Fruit fly (Drosophila melanogaster) whole organism, embryonic: ENCODE data around the gene CG32075.

ENCODE experiments used
- Awh ChIP-seq: fragments of 200-800 bp; sonication (Bioruptor generic); IDR thresholded peaks from 2 replicates; pipeline ENCODE4, ENCODE4 v1.3.6; 2022; ENCODE audit warnings: missing biosample characterization, missing genetic modification characterization
- BEAF-32 ChIP-seq: fragments of 200-800 bp; sonication (Bioruptor generic); optimal IDR thresholded peaks from 3 replicates; lab custom pipeline; 2017; ENCODE audit warnings: missing biosample characterization, missing genetic modification characterization, mild to moderate bottlenecking, moderate library complexity, missing genetic modification reagents
- CG10366 ChIP-seq: fragments of 200-800 bp; sonication (Bioruptor generic); IDR thresholded peaks from 2 replicates; pipeline ENCODE4 v1.3.6; 2022; ENCODE audit warnings: missing biosample characterization, missing genetic modification characterization
- CG11456 ChIP-seq: fragments of 200-800 bp; sonication (Bioruptor generic); IDR thresholded peaks from 3 replicates; pipeline ENCODE4 v1.3.6; 2022; ENCODE audit warnings: missing biosample characterization, missing genetic modification characterization
- CG11695 ChIP-seq: fragments of 200-800 bp; sonication (Bioruptor generic); IDR thresholded peaks from 3 replicates; pipeline ENCODE4 v1.3.6; 2022; ENCODE audit warnings: missing biosample characterization, missing genetic modification characterization
- CG13123 ChIP-seq: fragments of 200-800 bp; sonication (Bioruptor generic); optimal IDR thresholded peaks from 2 replicates; lab custom pipeline; 2016; ENCODE audit warnings: missing biosample characterization, missing genetic modification characterization
- CG13894 ChIP-seq: fragments of 200-800 bp; sonication (Bioruptor generic); optimal IDR thresholded peaks from 3 replicates; lab custom pipeline; 2018; ENCODE audit warnings: missing biosample characterization, mild to moderate bottlenecking, missing genetic modification characterization, moderate library complexity
- CG14014 ChIP-seq: fragments of 200-800 bp; sonication (Bioruptor generic); IDR thresholded peaks from 2 replicates; pipeline ENCODE4 v1.3.6; 2022; ENCODE audit warnings: missing biosample characterization, missing genetic modification characterization
- CG14710 ChIP-seq: fragments of 200-800 bp; sonication (Bioruptor generic); optimal IDR thresholded peaks from 3 replicates; lab custom pipeline; 2019; ENCODE audit warnings: missing biosample characterization, mild to moderate bottlenecking, missing genetic modification characterization, moderate library complexity
- CG1529 ChIP-seq: fragments of 200-800 bp; sonication (Bioruptor generic); optimal IDR thresholded peaks from 3 replicates; lab custom pipeline; 2018; ENCODE audit warnings: missing biosample characterization, missing genetic modification characterization
- CG17385 ChIP-seq: fragments of 200-800 bp; sonication (Bioruptor generic); optimal IDR thresholded peaks from 3 replicates; lab custom pipeline; 2018; ENCODE audit warnings: missing biosample characterization, mild to moderate bottlenecking, missing genetic modification characterization
- CG18599 ChIP-seq: fragments of 200-800 bp; sonication (Bioruptor generic); optimal IDR thresholded peaks from 3 replicates; lab custom pipeline; 2017; ENCODE audit warnings: missing biosample characterization, missing genetic modification characterization, mild to moderate bottlenecking, moderate library complexity, missing genetic modification reagents
- CG18764 ChIP-seq: fragments of 200-800 bp; sonication (Bioruptor generic); optimal IDR thresholded peaks from 3 replicates; lab custom pipeline; 2016; ENCODE audit warnings: missing biosample characterization, missing genetic modification characterization
- CG3163 ChIP-seq: fragments of 200-800 bp; sonication (Bioruptor generic); optimal IDR thresholded peaks from 3 replicates; lab custom pipeline; 2016; ENCODE audit warnings: missing biosample characterization, missing genetic modification characterization
- CG33557 ChIP-seq: fragments of 200-800 bp; sonication (Bioruptor generic); optimal IDR thresholded peaks from 2 replicates; lab custom pipeline; 2019; ENCODE audit warnings: missing biosample characterization, mild to moderate bottlenecking, missing genetic modification characterization, moderate library complexity
- CG34224 ChIP-seq: fragments of 200-800 bp; sonication (Bioruptor generic); IDR thresholded peaks from 3 replicates; pipeline ENCODE4 v1.3.6; 2022; ENCODE audit warnings: missing biosample characterization, missing genetic modification characterization; ENCODE audit not compliant: partially characterized antibody
- CG4360 ChIP-seq: fragments of 200-800 bp; sonication (Bioruptor generic); IDR thresholded peaks from 2 replicates; pipeline ENCODE4 v1.3.6; 2022; ENCODE audit warnings: missing biosample characterization, missing genetic modification characterization
- CG7556 ChIP-seq: fragments of 200-800 bp; sonication (Bioruptor generic); optimal IDR thresholded peaks from 2 replicates; lab custom pipeline; 2017; ENCODE audit warnings: missing biosample characterization, mild to moderate bottlenecking, missing genetic modification characterization
- CG7786 ChIP-seq: fragments of 200-800 bp; sonication (Bioruptor generic); optimal IDR thresholded peaks from 2 replicates; lab custom pipeline; 2016; ENCODE audit warnings: missing biosample characterization, missing genetic modification characterization
- CG8089 ChIP-seq: fragments of 200-800 bp; sonication (Bioruptor generic); optimal IDR thresholded peaks from 3 replicates; lab custom pipeline; 2016; ENCODE audit warnings: missing biosample characterization, missing genetic modification characterization
- CG8281 ChIP-seq: fragments of 200-800 bp; sonication (Bioruptor generic); optimal IDR thresholded peaks from 2 replicates; lab custom pipeline; 2018; ENCODE audit warnings: missing biosample characterization, mild to moderate bottlenecking, missing genetic modification characterization, moderate library complexity
- CHES-1-like ChIP-seq: fragments of 200-800 bp; sonication (Bioruptor generic); optimal IDR thresholded peaks from 2 replicates; lab custom pipeline; 2016; ENCODE audit warnings: missing biosample characterization, missing genetic modification characterization
- D ChIP-seq, 2 experiments: fragments of 200-800 bp in 1 of 2; fragments of >200 bp in 1 of 2; sonication (Bioruptor generic) in 1 of 2; optimal IDR thresholded peaks; 2 replicates in 1 of 2; 3 replicates in 1 of 2; lab custom pipeline; 2017; ENCODE audit warnings: mild to moderate bottlenecking in 1 of 2, missing biosample characterization in 1 of 2, missing genetic modification characterization in 1 of 2, missing genetic modification reagents in 1 of 2
- Dad ChIP-seq: fragments of 200-800 bp; sonication (Bioruptor generic); optimal IDR thresholded peaks from 3 replicates; lab custom pipeline; 2016; ENCODE audit warnings: missing biosample characterization, missing genetic modification characterization
- Dp ChIP-seq: fragments of 200-800 bp; sonication (Bioruptor generic); optimal IDR thresholded peaks from 2 replicates; lab custom pipeline; 2018; ENCODE audit warnings: missing biosample characterization, mild to moderate bottlenecking, missing genetic modification characterization, moderate library complexity
- Drgx ChIP-seq: fragments of 200-800 bp; sonication (Bioruptor generic); IDR thresholded peaks from 2 replicates; pipeline ENCODE4 v1.3.6; 2022; ENCODE audit warnings: missing biosample characterization, missing genetic modification characterization
- Ets65A ChIP-seq: fragments of 200-800 bp; sonication (Bioruptor generic); peaks from one replicate; lab custom pipeline; 2016; ENCODE audit warnings: missing biosample characterization, missing genetic modification characterization
- HLH3B ChIP-seq: fragments of 200-800 bp; sonication (Bioruptor generic); IDR thresholded peaks from 2 replicates; pipeline ENCODE4 v1.3.6; 2022; ENCODE audit warnings: missing biosample characterization, missing genetic modification characterization
- HLH4C ChIP-seq: fragments of 200-800 bp; sonication (Bioruptor generic); IDR thresholded peaks from 3 replicates; pipeline ENCODE4 v1.3.6; 2022; ENCODE audit warnings: missing biosample characterization, missing genetic modification characterization; ENCODE audit not compliant: partially characterized antibody
- Hr39 ChIP-seq: fragments of >200 bp; optimal IDR thresholded peaks from 2 replicates; lab custom pipeline; 2017
- Hr78 ChIP-seq, 2 experiments: fragments of 200-800 bp in 1 of 2; fragments of >200 bp in 1 of 2; sonication (Bioruptor generic) in 1 of 2; optimal IDR thresholded peaks; 2 replicates each; lab custom pipeline; 2017 to 2019; ENCODE audit warnings: missing biosample characterization in 2 of 2, missing genetic modification characterization in 2 of 2, mild to moderate bottlenecking in 1 of 2, moderate library complexity in 1 of 2
- Neu2 ChIP-seq: fragments of 200-800 bp; sonication (Bioruptor generic); optimal IDR thresholded peaks from 3 replicates; lab custom pipeline; 2016; ENCODE audit warnings: missing biosample characterization, missing genetic modification characterization, borderline replicate concordance
- Ravus ChIP-seq: fragments of 200-800 bp; sonication (Bioruptor generic); IDR thresholded peaks from 2 replicates; pipeline ENCODE4 v1.3.6; 2022; ENCODE audit warnings: missing biosample characterization, missing genetic modification characterization
- Scr ChIP-seq: fragments of 200-800 bp; sonication (Bioruptor generic); IDR thresholded peaks from 2 replicates; pipeline ENCODE4 v1.3.6; 2022; ENCODE audit warnings: missing biosample characterization, missing genetic modification characterization; ENCODE audit not compliant: partially characterized antibody
- Six4 ChIP-seq: fragments of 200-800 bp; sonication (Bioruptor generic); optimal IDR thresholded peaks from 2 replicates; lab custom pipeline; 2016; ENCODE audit warnings: missing biosample characterization, missing genetic modification characterization
- al ChIP-seq: fragments of 200-800 bp; sonication (Bioruptor generic); IDR thresholded peaks from 2 replicates; pipeline ENCODE4 v1.3.6; 2022; ENCODE audit warnings: missing biosample characterization, missing genetic modification characterization
- emc ChIP-seq: fragments of 200-800 bp; sonication (Bioruptor generic); optimal IDR thresholded peaks from 2 replicates; lab custom pipeline; 2016; ENCODE audit warnings: missing biosample characterization, missing genetic modification characterization
- gro ChIP-seq: fragments of 200-800 bp; sonication (Bioruptor generic); optimal IDR thresholded peaks from 2 replicates; lab custom pipeline; 2016; ENCODE audit warnings: missing biosample characterization, missing genetic modification characterization
- hb ChIP-seq: fragments of 200-800 bp; sonication (Bioruptor generic); IDR thresholded peaks from 3 replicates; pipeline ENCODE4 v1.3.6; 2022; ENCODE audit warnings: missing biosample characterization, missing genetic modification characterization; ENCODE audit not compliant: partially characterized antibody
- lbe ChIP-seq: fragments of 200-800 bp; sonication (Bioruptor generic); optimal IDR thresholded peaks from 2 replicates; lab custom pipeline; 2016; ENCODE audit warnings: missing biosample characterization, mild to moderate bottlenecking, missing genetic modification characterization
- pan ChIP-seq, 4 experiments: fragments of >200 bp in 3 of 4; fragments of 200-800 bp in 1 of 4; sonication (Bioruptor generic) in 1 of 4; optimal IDR thresholded peaks in 3 of 4; IDR thresholded peaks in 1 of 4; 2 replicates each; pipeline versions ENCODE4 v1.3.6 to Lab custom; 2017 to 2022; ENCODE audit warnings: missing biosample characterization in 2 of 4, missing genetic modification characterization in 2 of 4, mixed read lengths in 1 of 4
- psq ChIP-seq: fragments of 200-800 bp; sonication (Bioruptor generic); optimal IDR thresholded peaks from 2 replicates; lab custom pipeline; 2017; ENCODE audit warnings: missing biosample characterization, missing genetic modification characterization
- rib ChIP-seq: fragments of 200-800 bp; sonication (Bioruptor generic); IDR thresholded peaks from 2 replicates; pipeline ENCODE4 v1.3.6; 2022; ENCODE audit warnings: missing biosample characterization, missing genetic modification characterization
- run ChIP-seq: fragments of 200-800 bp; sonication (Bioruptor generic); optimal IDR thresholded peaks from 3 replicates; lab custom pipeline; 2018; ENCODE audit warnings: missing biosample characterization, mild to moderate bottlenecking, missing genetic modification characterization
- sc ChIP-seq, 3 experiments: fragments of >200 bp in 2 of 3; fragments of 200-800 bp in 1 of 3; sonication (Bioruptor generic) in 1 of 3; optimal IDR thresholded peaks; 2 replicates in 2 of 3; 3 replicates in 1 of 3; lab custom pipeline; 2017; ENCODE audit warnings: mild to moderate bottlenecking in 1 of 3, missing biosample characterization in 1 of 3, missing genetic modification characterization in 1 of 3, missing genetic modification reagents in 1 of 3
- slbo ChIP-seq: fragments of 200-800 bp; sonication (Bioruptor generic); IDR thresholded peaks from 2 replicates; pipeline ENCODE4 v1.3.6; 2022; ENCODE audit warnings: missing biosample characterization, missing genetic modification characterization
- tup ChIP-seq: fragments of 200-800 bp; sonication (Bioruptor generic); optimal IDR thresholded peaks from 2 replicates; lab custom pipeline; 2016; ENCODE audit warnings: missing biosample characterization, mild to moderate bottlenecking, missing genetic modification characterization, moderate library complexity
- tx ChIP-seq: fragments of 200-800 bp; sonication (Bioruptor generic); optimal IDR thresholded peaks from 2 replicates; lab custom pipeline; 2016; ENCODE audit warnings: missing biosample characterization, missing genetic modification characterization
- z ChIP-seq: fragments of 200-800 bp; sonication (Bioruptor generic); IDR thresholded peaks from 3 replicates; pipeline ENCODE4 v1.3.6; 2022; ENCODE audit warnings: missing biosample characterization, missing genetic modification characterization

The CG32075 gene

dm6 chr3L:11064689-11065088 is at the start of gene CG32075, which contains the start of the genes CG45101 and SuUR:
CG32075 (minus strand) TSS chr3L:11064941.
CG45101 (plus strand) TSS chr3L:11064991.
SuUR (plus strand) TSS chr3L:11064991.
- peak; percentile 38 for TF ChIP-seq CG8281 (tag; lab: Kevin White, UChicago)
- no peak for TF ChIP-seq Scr (GFP tag; lab: Robert Waterston, UW)
- TF ChIP-seq CG18764: peak; percentile 83
- peak; percentile 78 for TF ChIP-seq CG7556
- no peak for TF ChIP-seq D (optimal IDR thresholded peaks at IDR 0.05; lab: Kevin White, UChicago)
- peak; percentile 26 for TF ChIP-seq D (GFP tag; optimal IDR thresholded peaks at IDR 0.05; lab: Kevin White, UChicago)
- peak; percentile 89 for TF ChIP-seq CG10366
- TF ChIP-seq CG34224: no peak
- TF ChIP-seq sc (optimal IDR thresholded peaks at IDR 0.05; lab: Kevin White, UChicago): no peak
- TF ChIP-seq sc (GFP tag; optimal IDR thresholded peaks at IDR 0.05; lab: Kevin White, UChicago): peak; percentile 63
- TF ChIP-seq CG3163 (GFP tag; lab: Kevin White, UChicago): peak; percentile 71
- peak; percentile 87 for TF ChIP-seq CG14014 (GFP tag; lab: Robert Waterston, UW)
- peak; percentile 56 for TF ChIP-seq psq (GFP tag; lab: Kevin White, UChicago)
- TF ChIP-seq HLH3B (GFP tag; lab: Robert Waterston, UW): peak; percentile 78
- peak; percentile 94 for TF ChIP-seq slbo (GFP tag; lab: Robert Waterston, UW)
- peak; percentile 82 for TF ChIP-seq CG13123 (GFP tag; lab: Kevin White, UChicago)
- TF ChIP-seq CG4360 (GFP tag; lab: Robert Waterston, UW): peak; percentile 47; the same call in 1 of the 2 replicates
- TF ChIP-seq tx: peak; percentile 91
- TF ChIP-seq Hr39 (lab: Kevin White, UChicago): no peak
- peak; percentile 74 for TF ChIP-seq rib (GFP tag; lab: Robert Waterston, UW)
- no peak for TF ChIP-seq HLH4C (GFP tag; lab: Robert Waterston, UW)
- TF ChIP-seq BEAF-32 (GFP tag; lab: Kevin White, UChicago): peak; percentile 39
- peak; percentile 83 for TF ChIP-seq CG18599 (GFP tag; lab: Kevin White, UChicago)
- TF ChIP-seq lbe (GFP tag; lab: Kevin White, UChicago): peak; percentile 73
- peak; percentile 92 for TF ChIP-seq CHES-1-like (GFP tag; lab: Kevin White, UChicago)
- peak; percentile 80 for TF ChIP-seq run (tag; lab: Kevin White, UChicago)
- TF ChIP-seq Six4 (GFP tag; lab: Kevin White, UChicago): peak; percentile 83
- TF ChIP-seq CG17385 (GFP tag; lab: Kevin White, UChicago): peak; percentile 81
- TF ChIP-seq Ravus (GFP tag; lab: Robert Waterston, UW): peak; percentile 58
- TF ChIP-seq Hr78 (GFP tag; optimal IDR thresholded peaks at IDR 0.05; lab: Kevin White, UChicago): no peak
- no peak for TF ChIP-seq CG13894 (tag; lab: Kevin White, UChicago)
- TF ChIP-seq hb: no peak
- TF ChIP-seq pan (optimal IDR thresholded peaks at IDR 0.05; lab: Kevin White, UChicago): no peak
- TF ChIP-seq pan (GFP tag; optimal IDR thresholded peaks at IDR 0.05 in 1 of 2, IDR thresholded peaks at IDR 0.05 in 1 of 2): peak in 1 of 2 experiments; percentile 92
- TF ChIP-seq Drgx: peak; percentile 82
- peak; percentile 75 for TF ChIP-seq CG8089
- TF ChIP-seq emc (GFP tag; lab: Kevin White, UChicago): peak; percentile 10
- TF ChIP-seq CG11695 (GFP tag; lab: Robert Waterston, UW): peak; percentile 78
- peak; percentile 71; the same call in 1 of the 2 replicates for TF ChIP-seq Awh (GFP tag; lab: Robert Waterston, UW)
- TF ChIP-seq al (GFP tag; lab: Robert Waterston, UW): peak; percentile 88
- peak; percentile 59 for TF ChIP-seq CG1529
- peak; percentile 71 for TF ChIP-seq CG33557 (GFP tag; lab: Kevin White, UChicago)
- TF ChIP-seq tup (GFP tag; lab: Kevin White, UChicago): peak; percentile 75
- peak; percentile 63 for TF ChIP-seq Dp (GFP tag; lab: Kevin White, UChicago)
- TF ChIP-seq Ets65A (GFP tag; lab: Kevin White, UChicago): peak; percentile 99
- peak; percentile 77 for TF ChIP-seq gro (GFP tag; lab: Kevin White, UChicago)
- TF ChIP-seq CG7786 (GFP tag; lab: Kevin White, UChicago): peak; percentile 90
- peak; percentile 63 for TF ChIP-seq CG14710 (tag; lab: Kevin White, UChicago)
- TF ChIP-seq CG11456 (GFP tag; lab: Robert Waterston, UW): peak; percentile 82
- peak; percentile 88 for TF ChIP-seq Dad (GFP tag; lab: Kevin White, UChicago)
- TF ChIP-seq z: no peak
- no peak for TF ChIP-seq Neu2 (GFP tag; lab: Kevin White, UChicago)
